Worm (Caenorhabditis elegans): Measurements from ENCODE around the gene ZK550.2.

DNA sequence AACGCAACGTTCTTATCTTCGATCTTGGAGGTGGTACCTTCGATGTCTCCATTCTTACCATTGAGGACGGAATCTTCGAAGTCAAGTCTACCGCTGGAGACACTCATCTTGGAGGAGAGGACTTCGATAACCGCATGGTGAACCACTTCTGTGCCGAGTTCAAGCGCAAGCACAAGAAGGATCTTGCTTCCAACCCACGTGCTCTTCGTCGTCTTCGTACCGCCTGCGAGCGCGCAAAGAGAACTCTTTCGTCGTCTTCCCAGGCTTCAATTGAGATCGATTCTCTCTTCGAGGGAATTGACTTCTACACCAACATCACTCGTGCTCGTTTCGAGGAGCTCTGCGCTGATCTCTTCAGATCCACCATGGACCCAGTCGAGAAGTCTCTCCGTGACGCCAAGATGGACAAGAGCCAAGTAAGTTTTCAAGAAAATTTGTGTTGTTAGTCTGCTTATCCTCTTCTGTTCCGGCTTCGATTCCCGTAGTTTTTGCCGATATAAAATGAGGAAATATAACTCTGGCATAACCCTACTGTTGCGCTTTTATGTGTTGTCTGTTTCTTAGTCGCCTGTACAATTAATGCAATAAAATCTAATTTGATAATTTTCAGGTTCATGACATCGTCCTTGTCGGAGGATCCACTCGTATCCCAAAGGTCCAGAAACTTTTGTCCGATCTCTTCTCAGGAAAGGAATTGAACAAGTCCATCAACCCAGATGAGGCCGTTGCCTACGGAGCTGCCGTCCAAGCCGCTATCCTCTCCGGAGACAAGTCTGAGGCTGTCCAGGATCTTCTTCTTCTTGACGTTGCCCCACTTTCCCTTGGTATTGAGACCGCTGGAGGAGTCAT is 34.4 kb downstream of the ZK550.2 start:
- TF ChIP-seq B0310.2 (tag; optimal IDR thresholded peaks at IDR 0.05) (no peak), ama-1 (optimal IDR thresholded peaks at IDR 0.05) (no peak), ceh-36 (tag; optimal IDR thresholded peaks at IDR 0.05) (no peak), ets-7 (tag; optimal IDR thresholded peaks at IDR 0.05) (no peak), hmbx-1 (tag; optimal IDR thresholded peaks at IDR 0.05) (no peak)
